Worm (Caenorhabditis elegans): ENCODE data around the gene clc-28.

ce11 chrIII:8370846-8371257, 31.6 kb upstream of the clc-28 start:
- TF ChIP-seq him-1 (tag; optimal IDR thresholded peaks at IDR 0.05) (no peak), dao-5 (tag; optimal IDR thresholded peaks at IDR 0.05) (no peak)
